Fruit fly (Drosophila melanogaster) whole organism, embryonic: ENCODE data around the gene Hs2st.
A peak's percentile ranks its signal among the peaks of the same experiment; 100 is the strongest.

Source experiments
- CG12659 ChIP-seq: fragments of 200-800 bp; sonication (Bioruptor generic); optimal IDR thresholded peaks from 3 replicates; lab custom pipeline; 2017; ENCODE audit warnings: mild to moderate bottlenecking, missing biosample characterization, missing genetic modification reagents, missing genetic modification characterization
- CG12744 ChIP-seq: fragments of 200-800 bp; sonication (Bioruptor generic); optimal IDR thresholded peaks from 2 replicates; lab custom pipeline; 2016; ENCODE audit warnings: missing biosample characterization, missing genetic modification characterization
- CG15601 ChIP-seq: fragments of 200-800 bp; sonication (Bioruptor generic); optimal IDR thresholded peaks from 3 replicates; lab custom pipeline; 2019; ENCODE audit warnings: missing biosample characterization, mild to moderate bottlenecking, missing genetic modification characterization, moderate library complexity
- CG16813 ChIP-seq: fragments of 200-800 bp; sonication (Bioruptor generic); IDR thresholded peaks from 3 replicates; pipeline ENCODE4 v1.3.6; 2022; ENCODE audit warnings: missing biosample characterization, missing genetic modification characterization; ENCODE audit not compliant: partially characterized antibody
- CG18262 ChIP-seq: fragments of 200-800 bp; optimal IDR thresholded peaks from 3 replicates; lab custom pipeline; 2019; ENCODE audit warnings: missing biosample characterization, mild to moderate bottlenecking, missing genetic modification characterization, moderate library complexity
- CG3065 ChIP-seq: fragments of 200-800 bp; sonication (Bioruptor generic); optimal IDR thresholded peaks from 2 replicates; lab custom pipeline; 2016; ENCODE audit warnings: missing biosample characterization, missing genetic modification characterization
- CG3281 ChIP-seq: fragments of 200-800 bp; sonication (Bioruptor generic); optimal IDR thresholded peaks from 3 replicates; lab custom pipeline; 2017; ENCODE audit warnings: missing biosample characterization, mild to moderate bottlenecking, missing genetic modification characterization
- CG34224 ChIP-seq: fragments of 200-800 bp; sonication (Bioruptor generic); IDR thresholded peaks from 3 replicates; pipeline ENCODE4 v1.3.6; 2022; ENCODE audit warnings: missing biosample characterization, missing genetic modification characterization; ENCODE audit not compliant: partially characterized antibody
- CG34422 ChIP-seq: fragments of 200-800 bp; sonication (Bioruptor generic); IDR thresholded peaks from 3 replicates; pipeline ENCODE4 v1.3.6; 2022; ENCODE audit warnings: missing biosample characterization, missing genetic modification characterization
- CG4360 ChIP-seq: fragments of 200-800 bp; sonication (Bioruptor generic); IDR thresholded peaks from 2 replicates; pipeline ENCODE4 v1.3.6; 2022; ENCODE audit warnings: missing biosample characterization, missing genetic modification characterization
- CG4617 ChIP-seq: fragments of 200-800 bp; sonication (Bioruptor generic); optimal IDR thresholded peaks from 3 replicates; lab custom pipeline; 2016; ENCODE audit warnings: missing biosample characterization, missing genetic modification characterization, borderline replicate concordance
- CG6175 ChIP-seq: fragments of 200-800 bp; sonication (Bioruptor generic); IDR thresholded peaks from 3 replicates; pipeline ENCODE4 v1.3.6; 2022; ENCODE audit warnings: missing biosample characterization, missing genetic modification characterization
- CG6254 ChIP-seq: fragments of 200-800 bp; sonication (Bioruptor generic); optimal IDR thresholded peaks from 3 replicates; lab custom pipeline; 2017; ENCODE audit warnings: mild to moderate bottlenecking, missing biosample characterization, missing genetic modification reagents, missing genetic modification characterization
- CG7556 ChIP-seq: fragments of 200-800 bp; sonication (Bioruptor generic); optimal IDR thresholded peaks from 2 replicates; lab custom pipeline; 2017; ENCODE audit warnings: missing biosample characterization, mild to moderate bottlenecking, missing genetic modification characterization
- CG8089 ChIP-seq: fragments of 200-800 bp; sonication (Bioruptor generic); optimal IDR thresholded peaks from 3 replicates; lab custom pipeline; 2016; ENCODE audit warnings: missing biosample characterization, missing genetic modification characterization
- CG8388 ChIP-seq: fragments of 200-800 bp; sonication (Bioruptor generic); optimal IDR thresholded peaks from 2 replicates; lab custom pipeline; 2019; ENCODE audit warnings: missing biosample characterization, mild to moderate bottlenecking, missing genetic modification characterization, moderate library complexity
- CG8765 ChIP-seq: fragments of 200-800 bp; sonication (Bioruptor generic); IDR thresholded peaks from 2 replicates; pipeline ENCODE4 v1.3.6; 2022; ENCODE audit warnings: missing biosample characterization, missing genetic modification characterization
- CG9609 ChIP-seq: fragments of 200-800 bp; sonication (Bioruptor generic); optimal IDR thresholded peaks from 3 replicates; lab custom pipeline; 2016; ENCODE audit warnings: missing biosample characterization, missing genetic modification characterization
- CG9727 ChIP-seq: fragments of 200-800 bp; sonication (Bioruptor generic); optimal IDR thresholded peaks from 3 replicates; lab custom pipeline; 2017; ENCODE audit warnings: missing biosample characterization, mild to moderate bottlenecking, missing genetic modification characterization
- Dip2 ChIP-seq: fragments of 200-800 bp; sonication (Bioruptor generic); IDR thresholded peaks from 2 replicates; pipeline ENCODE4 v1.3.6; 2022; ENCODE audit warnings: missing biosample characterization, missing genetic modification characterization
- Drgx ChIP-seq: fragments of 200-800 bp; sonication (Bioruptor generic); IDR thresholded peaks from 2 replicates; pipeline ENCODE4 v1.3.6; 2022; ENCODE audit warnings: missing biosample characterization, missing genetic modification characterization
- Hey ChIP-seq: fragments of 200-800 bp; sonication (Bioruptor generic); optimal IDR thresholded peaks from 3 replicates; lab custom pipeline; 2018; ENCODE audit warnings: missing biosample characterization, mild to moderate bottlenecking, missing genetic modification characterization
- MTF-1 ChIP-seq: fragments of 200-800 bp; sonication (Bioruptor generic); optimal IDR thresholded peaks from 2 replicates; lab custom pipeline; 2018; ENCODE audit warnings: missing biosample characterization, mild to moderate bottlenecking, missing genetic modification characterization, borderline replicate concordance
- Med ChIP-seq: fragments of 200-800 bp; sonication (Bioruptor generic); peaks from one replicate; lab custom pipeline; 2016; ENCODE audit warnings: missing biosample characterization, missing genetic modification characterization, mild to moderate bottlenecking, inconsistent platforms, moderate library complexity
- PHDP ChIP-seq: fragments of 200-800 bp; sonication (Bioruptor generic); optimal IDR thresholded peaks from 3 replicates; lab custom pipeline; 2018; ENCODE audit warnings: missing biosample characterization, mild to moderate bottlenecking, missing genetic modification characterization, moderate library complexity
- Ptx1 ChIP-seq: fragments of 200-800 bp; sonication (Bioruptor generic); IDR thresholded peaks from 2 replicates; pipeline ENCODE4 v1.3.6; 2022; ENCODE audit warnings: missing biosample characterization, missing genetic modification characterization
- Scr ChIP-seq: fragments of 200-800 bp; sonication (Bioruptor generic); IDR thresholded peaks from 2 replicates; pipeline ENCODE4 v1.3.6; 2022; ENCODE audit warnings: missing biosample characterization, missing genetic modification characterization; ENCODE audit not compliant: partially characterized antibody
- Sry-β ChIP-seq: fragments of 200-800 bp; sonication (Bioruptor generic); optimal IDR thresholded peaks from 2 replicates; lab custom pipeline; 2018; ENCODE audit warnings: missing biosample characterization, mild to moderate bottlenecking, missing genetic modification characterization, moderate library complexity
- Sry-δ ChIP-seq: fragments of 200-800 bp; sonication (Bioruptor generic); optimal IDR thresholded peaks from 2 replicates; lab custom pipeline; 2016; ENCODE audit warnings: missing biosample characterization, missing genetic modification characterization
- bcd ChIP-seq: fragments of 200-800 bp; sonication (Bioruptor generic); optimal IDR thresholded peaks from 2 replicates; lab custom pipeline; 2017; ENCODE audit warnings: missing biosample characterization, mild to moderate bottlenecking, missing genetic modification characterization
- bigmax ChIP-seq: fragments of 200-800 bp; sonication (Bioruptor generic); optimal IDR thresholded peaks from 2 replicates; lab custom pipeline; 2018; ENCODE audit warnings: missing biosample characterization, mild to moderate bottlenecking, missing genetic modification characterization
- bsh ChIP-seq, 2 experiments: fragments of 200-800 bp; sonication (Bioruptor generic); optimal IDR thresholded peaks; 2 replicates each; lab custom pipeline; 2017 to 2018; ENCODE audit warnings: mild to moderate bottlenecking in 2 of 2, missing biosample characterization in 2 of 2, missing genetic modification characterization in 2 of 2, moderate library complexity in 1 of 2
- chif ChIP-seq, 2 experiments: fragments of 200-800 bp; sonication (Bioruptor generic); optimal IDR thresholded peaks; 3 replicates each; lab custom pipeline; 2016; ENCODE audit warnings: missing biosample characterization in 2 of 2, missing genetic modification characterization in 2 of 2
- cwo ChIP-seq: fragments of 200-800 bp; sonication (Bioruptor generic); optimal IDR thresholded peaks from 3 replicates; lab custom pipeline; 2017; ENCODE audit warnings: missing biosample characterization, missing genetic modification characterization, mild to moderate bottlenecking, moderate library complexity, missing genetic modification reagents
- dan ChIP-seq: fragments of 200-800 bp; sonication (Bioruptor generic); IDR thresholded peaks from 2 replicates; pipeline ENCODE4 v1.3.6; 2022; ENCODE audit warnings: missing biosample characterization, missing genetic modification characterization
- dimm ChIP-seq: fragments of 200-800 bp; sonication (Bioruptor generic); IDR thresholded peaks from 2 replicates; pipeline ENCODE4 v1.3.6; 2022; ENCODE audit warnings: missing biosample characterization, missing genetic modification characterization
- en ChIP-seq: fragments of 200-800 bp; sonication (Bioruptor generic); optimal IDR thresholded peaks from 2 replicates; lab custom pipeline; 2016; ENCODE audit warnings: missing biosample characterization, missing genetic modification characterization
- gcm ChIP-seq: fragments of 200-800 bp; sonication (Bioruptor generic); optimal IDR thresholded peaks from 2 replicates; lab custom pipeline; 2019; ENCODE audit warnings: missing biosample characterization, mild to moderate bottlenecking, missing genetic modification characterization, moderate library complexity
- gt ChIP-seq: fragments of 200-800 bp; sonication (Bioruptor generic); IDR thresholded peaks from 2 replicates; pipeline ENCODE4 v1.3.6; 2022; ENCODE audit warnings: missing biosample characterization, missing genetic modification characterization
- ham ChIP-seq: fragments of 200-800 bp; sonication (Bioruptor generic); IDR thresholded peaks from 2 replicates; pipeline ENCODE4 v1.3.6; 2022; ENCODE audit warnings: missing biosample characterization, missing genetic modification characterization
- hkb ChIP-seq, 2 experiments: fragments of 200-800 bp in 1 of 2; fragments of >200 bp in 1 of 2; sonication (Bioruptor generic) in 1 of 2; IDR thresholded peaks in 1 of 2; optimal IDR thresholded peaks in 1 of 2; 2 replicates each; pipeline versions ENCODE4 v1.3.6 to Lab custom; 2017 to 2022; ENCODE audit warnings: missing biosample characterization in 1 of 2, missing genetic modification characterization in 1 of 2
- hth ChIP-seq: fragments of >200 bp; optimal IDR thresholded peaks from 2 replicates; lab custom pipeline; 2017; ENCODE audit warnings: inconsistent platforms
- lab ChIP-seq: fragments of 200-800 bp; sonication (Bioruptor generic); optimal IDR thresholded peaks from 3 replicates; lab custom pipeline; 2017; ENCODE audit warnings: missing biosample characterization, missing genetic modification characterization, mild to moderate bottlenecking, moderate library complexity, missing genetic modification reagents
- maf-S ChIP-seq: fragments of 200-800 bp; sonication (Bioruptor generic); optimal IDR thresholded peaks from 2 replicates; lab custom pipeline; 2016; ENCODE audit warnings: missing biosample characterization, missing genetic modification characterization
- nerfin-1 ChIP-seq: fragments of 200-800 bp; sonication (Bioruptor generic); optimal IDR thresholded peaks from 3 replicates; lab custom pipeline; 2019; ENCODE audit warnings: missing biosample characterization, mild to moderate bottlenecking, missing genetic modification characterization, moderate library complexity
- ranshi ChIP-seq: fragments of 200-800 bp; sonication (Bioruptor generic); IDR thresholded peaks from 2 replicates; pipeline ENCODE4 v1.3.6; 2022; ENCODE audit warnings: missing biosample characterization, missing genetic modification characterization
- repo ChIP-seq: fragments of 200-800 bp; sonication (Bioruptor generic); optimal IDR thresholded peaks from 2 replicates; lab custom pipeline; 2016; ENCODE audit warnings: missing biosample characterization, missing genetic modification characterization
- sob ChIP-seq: fragments of 200-800 bp; sonication (Bioruptor generic); IDR thresholded peaks from 2 replicates; pipeline ENCODE4 v1.3.6; 2022; ENCODE audit warnings: missing biosample characterization, missing genetic modification characterization
- vvl ChIP-seq: fragments of 200-800 bp; sonication (Bioruptor generic); IDR thresholded peaks from 2 replicates; pipeline ENCODE4 v1.3.6; 2022; ENCODE audit warnings: missing biosample characterization, missing genetic modification characterization

Hs2st gene

DNA sequence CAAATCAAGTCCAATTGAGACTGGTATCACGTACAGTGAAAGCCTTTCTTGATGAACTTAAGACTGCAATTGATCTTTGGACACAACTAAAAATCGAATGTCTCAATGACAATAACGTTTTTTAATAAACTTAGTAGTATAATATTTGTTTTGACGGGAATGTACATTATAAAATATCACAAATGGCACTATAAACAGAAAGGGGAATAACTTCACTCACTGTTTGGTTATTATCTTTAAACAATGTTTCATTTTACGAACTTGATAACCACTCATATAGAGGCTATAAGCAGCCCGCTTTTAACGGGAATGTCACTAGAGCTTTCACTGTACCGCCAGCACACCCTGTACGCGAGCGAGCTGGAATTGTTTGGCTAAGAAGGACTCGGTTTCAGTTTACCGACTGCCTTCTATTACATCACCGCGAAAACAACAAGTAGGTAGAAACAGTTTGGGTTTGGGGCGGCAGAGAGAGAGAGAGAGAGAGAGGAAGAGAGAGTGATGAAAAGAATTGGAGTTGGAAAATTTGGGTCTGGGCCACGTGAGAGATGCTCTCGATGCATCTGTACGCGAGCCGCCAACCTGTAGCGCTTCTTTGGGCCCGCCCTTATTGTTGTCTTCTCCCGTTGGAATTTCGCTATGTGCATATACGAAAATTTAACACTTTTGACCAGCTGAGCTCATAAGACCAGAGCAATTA is 46.8 kb downstream of the Hs2st start (continued):
- TF ChIP-seq ham (no peak), CG34422 (GFP tag; lab: Robert Waterston, UW) (no peak), gt (GFP tag; lab: Robert Waterston, UW) (no peak), CG12659 (GFP tag; lab: Kevin White, UChicago) (peak; percentile 15), CG34224 (GFP tag; lab: Robert Waterston, UW) (0 out of 3 replicates have a peak, but pooled peaks have one; percentile 10), CG18262 (tag; lab: Kevin White, UChicago) (peak; percentile 2), CG16813 (GFP tag; lab: Robert Waterston, UW) (no peak), CG9727 (GFP tag; lab: Kevin White, UChicago) (peak; percentile 21), CG8388 (GFP tag; lab: Kevin White, UChicago) (peak; percentile 12), Drgx (0 out of 2 replicates have a peak, but pooled peaks have one; percentile 13), CG6254 (GFP tag; lab: Kevin White, UChicago) (peak; percentile 3), CG4617 (GFP tag; lab: Kevin White, UChicago) (no peak), CG15601 (tag; lab: Kevin White, UChicago) (no peak), MTF-1 (GFP tag; lab: Kevin White, UChicago) (no peak), CG12744 (no peak), PHDP (tag; lab: Kevin White, UChicago) (peak; percentile 13), Hey (no peak), vvl (0 out of 2 replicates have a peak, but pooled peaks have one; percentile 15), CG3281 (peak; percentile 39), dimm (GFP tag; lab: Robert Waterston, UW) (no peak), bsh (GFP tag; optimal IDR thresholded peaks at IDR 0.05; lab: Kevin White, UChicago) (peak in 1 of 2 experiments; percentile 22), CG6175 (GFP tag; lab: Robert Waterston, UW) (no peak), Med (GFP tag; lab: Kevin White, UChicago) (peak; percentile 72), nerfin-1 (tag; lab: Kevin White, UChicago) (no peak), Ptx1 (0 out of 2 replicates have a peak, but pooled peaks have one; percentile 17), CG4360 (GFP tag; lab: Robert Waterston, UW) (no peak), dan (GFP tag; lab: Robert Waterston, UW) (no peak), CG9609 (GFP tag; lab: Kevin White, UChicago) (no peak), Sry-β (GFP tag; lab: Kevin White, UChicago) (no peak), hth (lab: Kevin White, UChicago) (no peak), maf-S (GFP tag; lab: Kevin White, UChicago) (no peak), Scr (GFP tag; lab: Robert Waterston, UW) (no peak), en (GFP tag; lab: Kevin White, UChicago) (no peak), hkb (optimal IDR thresholded peaks at IDR 0.05; lab: Kevin White, UChicago) (no peak), hkb (GFP tag; IDR thresholded peaks at IDR 0.05; lab: Robert Waterston, UW) (no peak), chif (GFP tag; optimal IDR thresholded peaks at IDR 0.05; lab: Kevin White, UChicago) (no peak), Sry-δ (no peak), ranshi (no peak), bigmax (no peak), lab (GFP tag; lab: Kevin White, UChicago) (peak; percentile 32), sob (no peak), repo (GFP tag; lab: Kevin White, UChicago) (no peak), CG3065 (no peak), gcm (GFP tag; lab: Kevin White, UChicago) (no peak), CG8089 (GFP tag; lab: Kevin White, UChicago) (no peak), CG7556 (GFP tag; lab: Kevin White, UChicago) (peak; percentile 40), CG8765 (no peak), cwo (GFP tag; lab: Kevin White, UChicago) (no peak), Dip2 (GFP tag; lab: Robert Waterston, UW) (no peak), bcd (GFP tag; lab: Kevin White, UChicago) (peak; percentile 5)
